Worm (Caenorhabditis elegans): ENCODE results near the gene srxa-10.

The srxa-10 gene

DNA sequence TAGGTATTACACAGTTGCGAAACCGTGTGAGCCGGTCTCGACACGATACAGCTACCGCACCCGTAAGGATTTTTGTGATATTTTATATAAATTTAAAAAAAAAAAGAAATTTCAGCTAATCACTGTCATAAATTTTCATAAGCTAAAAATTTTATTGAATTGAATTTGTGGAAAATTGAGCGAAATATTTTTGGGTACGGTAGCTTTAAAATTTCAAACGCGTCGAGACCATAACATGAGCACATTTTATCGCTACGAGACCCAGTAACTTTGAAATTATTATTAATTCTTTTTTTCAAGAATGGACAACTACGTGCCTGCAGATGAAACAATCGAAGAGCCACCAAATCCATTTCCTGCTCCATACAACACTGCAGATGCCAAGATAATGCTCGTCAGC is 16.8 kb upstream of the srxa-10 start, which contains the start of gene ZK632.14:
Gene ZK632.14, plus strand, starts transcription at position 301 of the 400 bp plus-strand sequence.
- no peak for TF ChIP-seq unc-62 (GFP tag; optimal IDR thresholded peaks at IDR 0.05)

DNA sequence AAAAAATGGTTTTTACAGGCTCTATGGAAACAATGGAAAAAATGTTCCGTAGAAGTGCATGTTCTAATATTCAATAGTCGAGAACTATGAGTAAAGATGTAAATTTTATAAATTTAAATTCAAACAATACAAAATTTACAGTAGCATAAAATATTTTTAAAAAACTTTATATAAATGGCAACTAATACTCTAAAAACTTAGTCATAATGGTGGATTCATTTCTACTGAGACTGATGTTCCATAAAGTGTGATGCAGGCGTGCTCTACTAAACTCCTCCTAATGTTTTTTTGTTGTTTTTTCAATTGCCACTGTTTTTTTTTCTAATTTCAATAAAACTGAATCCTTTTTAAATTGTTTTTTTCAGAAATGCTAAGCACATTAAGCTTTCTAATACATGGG is 11.8 kb upstream of the srxa-10 start, which contains the start of gene gtap-2:
Gene gtap-2, plus strand, starts transcription at position 366 of the 400 bp plus-strand sequence.
- no peak for TF ChIP-seq unc-62 (GFP tag; optimal IDR thresholded peaks at IDR 0.05)

DNA sequence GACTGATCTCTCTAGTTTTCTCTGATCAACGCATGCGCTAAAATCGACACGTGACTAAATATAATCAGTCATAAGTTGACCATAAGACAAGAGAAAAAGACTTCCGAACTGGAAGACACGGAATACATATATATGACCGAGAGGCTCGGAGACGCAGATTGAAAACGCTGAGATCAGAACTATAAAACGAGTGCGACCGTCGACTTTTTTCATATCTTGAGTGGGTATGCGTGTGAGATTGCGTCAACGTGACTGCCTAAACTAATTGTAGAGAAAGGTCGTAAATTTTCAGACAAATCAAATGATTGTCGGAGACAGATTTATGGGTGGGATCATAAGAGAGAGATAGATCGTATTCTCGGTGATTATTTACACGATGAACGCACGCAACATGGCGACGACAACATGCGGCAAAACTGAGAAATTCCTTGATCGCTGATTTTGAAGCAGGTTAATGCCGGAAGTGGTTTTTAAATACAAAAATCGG is 11.3 kb upstream of the srxa-10 start:
- no peak for TF ChIP-seq unc-62 (GFP tag; optimal IDR thresholded peaks at IDR 0.05)

DNA sequence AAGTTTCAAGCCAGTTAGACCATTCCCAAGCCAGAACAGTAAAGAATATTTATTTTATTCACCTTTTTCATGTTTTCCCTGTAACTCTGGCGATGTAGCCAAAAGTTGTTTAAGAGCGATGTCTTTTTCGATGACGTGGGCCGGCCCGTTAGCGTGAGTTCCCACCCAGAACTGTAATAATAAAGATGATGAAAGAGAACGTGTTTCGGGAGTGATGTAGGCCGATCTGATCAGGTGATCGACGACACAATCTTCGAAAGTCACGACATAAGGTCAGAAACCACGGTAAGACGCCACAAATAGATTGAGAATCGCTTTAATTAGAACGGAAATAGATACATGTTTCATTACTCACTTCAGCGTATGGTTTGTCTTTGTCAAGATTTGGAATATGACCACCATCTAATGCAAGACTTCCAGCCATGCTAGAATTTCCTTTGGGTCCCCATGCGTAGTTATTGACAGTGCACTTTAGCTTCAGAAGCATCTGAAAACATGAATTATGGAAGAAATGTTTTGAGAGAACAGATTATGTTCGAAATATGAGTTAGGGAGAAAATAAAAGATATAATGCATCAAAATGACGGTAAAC is 10.7 kb upstream of the srxa-10 start, which contains the start of gene ZK632.4:
Gene ZK632.4, minus strand, starts transcription at position 487 of the 592 bp plus-strand sequence.
- no peak for TF ChIP-seq unc-62 (GFP tag; optimal IDR thresholded peaks at IDR 0.05)

DNA sequence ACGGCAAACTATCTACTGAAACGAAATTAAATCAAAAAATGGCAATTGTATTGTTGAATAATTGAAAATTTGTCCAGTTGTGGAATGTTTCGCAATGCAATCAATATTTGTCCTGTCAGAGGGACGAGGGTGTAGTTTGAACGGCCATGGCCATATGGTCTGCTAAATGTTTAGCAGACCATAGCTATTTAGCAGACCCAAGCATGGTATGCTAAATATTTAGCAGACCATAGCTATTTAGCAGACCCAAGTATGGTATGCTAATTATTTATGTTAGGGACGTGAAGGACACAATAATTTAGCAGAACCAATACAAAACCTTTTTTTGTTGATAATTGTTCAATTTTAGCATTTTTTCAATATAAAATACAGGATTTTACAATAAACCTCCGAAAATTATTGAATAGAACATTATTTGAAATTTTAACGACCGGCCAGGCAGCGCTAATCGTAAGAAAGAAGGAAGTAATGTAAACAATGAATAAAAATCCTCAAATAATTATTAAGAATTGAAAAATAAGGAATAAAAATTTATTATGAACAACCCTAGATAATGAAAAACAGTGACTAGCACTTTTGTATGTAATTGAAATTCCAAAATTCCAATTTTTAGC is 8.8 kb upstream of the srxa-10 start, which contains the start of gene riok-3:
Gene riok-3, minus strand, starts transcription at position 15 of the 614 bp plus-strand sequence.
- no peak for TF ChIP-seq unc-62 (GFP tag; optimal IDR thresholded peaks at IDR 0.05)

- TF ChIP-seq unc-62 (GFP tag; optimal IDR thresholded peaks at IDR 0.05): no peak
These were observed 5.7 kb upstream of the srxa-10 start for ce11 chrIII:9802045-9802444.

- no peak for TF ChIP-seq unc-62 (GFP tag; optimal IDR thresholded peaks at IDR 0.05)
These were observed 2.3 kb upstream of the srxa-10 start, which contains the start of gene ZK632.2 for ce11 chrIII:9798478-9799157. Gene ZK632.2, plus strand, starts transcription at chrIII:9799107.

DNA sequence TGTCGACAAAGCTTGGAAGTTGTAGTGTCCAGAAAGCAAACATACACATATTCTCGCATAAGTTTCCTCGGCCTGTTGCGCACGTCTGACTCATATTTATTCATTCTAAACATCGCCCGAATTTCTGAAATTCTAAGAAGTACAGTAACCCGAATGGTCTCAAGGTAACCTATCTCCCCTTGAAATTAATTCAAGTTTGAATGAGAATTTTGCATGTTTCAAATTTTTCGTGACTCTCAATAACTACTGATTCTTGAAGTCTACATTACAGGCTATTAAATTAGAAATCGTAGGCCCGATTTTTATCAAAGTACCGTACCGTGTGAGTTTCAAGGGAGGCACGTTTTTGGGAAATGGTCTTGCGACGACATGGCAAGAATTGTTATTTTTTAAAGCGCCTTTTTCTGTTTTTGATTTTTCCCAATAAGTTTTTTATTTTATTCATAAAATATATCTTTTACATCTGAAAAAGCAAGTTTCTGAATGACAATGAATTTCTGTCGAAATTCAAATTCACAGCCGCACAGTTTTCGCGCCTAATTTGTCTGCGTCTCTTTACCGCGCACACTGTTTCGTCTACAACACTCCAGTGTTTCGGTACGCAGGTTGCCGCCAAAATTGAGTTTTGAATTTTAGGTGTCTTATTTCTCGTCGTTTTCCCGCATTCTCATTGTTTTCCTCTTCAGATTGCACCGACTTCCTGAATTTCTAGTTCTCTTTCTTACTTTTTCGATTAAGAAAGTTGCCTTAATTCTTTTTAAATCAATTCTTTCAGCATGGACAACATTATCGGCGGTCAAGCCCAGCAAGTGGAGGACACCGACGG is 2.5 kb downstream of the srxa-10 start, which contains the start of the genes R10E11.9 and mcm-6:
Gene R10E11.9, minus strand, starts transcription at position 51 of the 826 bp plus-strand sequence.
Gene mcm-6, plus strand, starts transcription at position 776 of the 826 bp plus-strand sequence.
- TF ChIP-seq unc-62 (GFP tag; optimal IDR thresholded peaks at IDR 0.05): no peak

ce11 chrIII:9789607-9790073 is 6.7 kb downstream of the srxa-10 start, which contains the start of gene R10E11.5:
Gene R10E11.5, minus strand, starts transcription at chrIII:9789657.
- TF ChIP-seq unc-62 (GFP tag; optimal IDR thresholded peaks at IDR 0.05): no peak

ce11 chrIII:9789083-9789482 is 7.3 kb downstream of the srxa-10 start:
- no peak for TF ChIP-seq unc-62 (GFP tag; optimal IDR thresholded peaks at IDR 0.05)

DNA sequence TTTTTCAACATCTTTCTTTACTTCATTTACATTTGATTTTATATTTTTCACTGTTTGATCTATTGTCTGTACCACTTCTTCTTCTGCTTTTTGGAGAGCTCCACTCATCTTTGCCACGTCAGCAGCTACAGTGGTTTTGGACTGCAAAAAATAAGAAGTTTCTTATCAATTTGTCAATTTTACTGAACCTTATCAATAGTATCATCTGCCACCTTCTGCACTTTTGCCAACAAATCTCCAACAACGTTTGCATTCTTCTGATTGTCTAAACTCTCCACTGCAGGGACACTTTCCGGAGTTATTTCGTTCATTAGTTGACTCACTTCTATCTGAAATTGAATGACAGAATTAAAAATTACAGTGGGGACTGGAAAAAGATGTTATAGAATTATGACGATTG is 9.6 kb downstream of the srxa-10 start:
- no peak for TF ChIP-seq unc-62 (GFP tag; optimal IDR thresholded peaks at IDR 0.05)

- TF ChIP-seq unc-62 (GFP tag; optimal IDR thresholded peaks at IDR 0.05): no peak
These were observed 13.2 kb downstream of the srxa-10 start for ce11 chrIII:9783133-9783590.

DNA sequence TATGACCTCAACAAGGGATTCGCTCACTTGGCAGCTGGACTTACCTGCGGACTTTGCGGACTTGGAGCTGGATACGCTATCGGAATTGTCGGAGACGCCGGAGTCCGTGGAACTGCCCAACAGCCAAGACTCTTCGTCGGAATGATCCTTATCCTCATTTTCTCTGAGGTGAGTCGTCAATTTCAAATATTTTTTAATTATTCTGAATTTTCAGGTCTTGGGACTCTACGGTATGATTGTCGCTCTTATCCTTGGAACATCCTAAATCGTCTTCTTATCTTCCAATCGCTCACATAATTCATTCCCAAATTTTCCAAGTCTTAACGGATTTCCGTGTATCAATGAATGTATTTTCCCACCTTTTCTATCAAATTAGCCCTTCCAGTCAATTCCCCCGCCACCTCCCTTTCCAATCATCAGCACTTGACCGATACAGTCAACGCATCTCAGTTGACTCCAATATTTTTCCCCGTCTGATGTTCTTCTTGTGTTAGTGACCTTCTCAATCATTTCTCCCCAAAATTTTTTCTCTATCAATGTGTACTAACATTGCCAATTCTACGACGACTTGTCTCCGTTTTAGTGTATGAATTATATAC is 13.8 kb downstream of the srxa-10 start, which contains the start of gene R10E11.6:
Gene R10E11.6, plus strand, starts transcription at position 524 of the 599 bp plus-strand sequence.
- no peak for TF ChIP-seq unc-62 (GFP tag; optimal IDR thresholded peaks at IDR 0.05)

ce11 chrIII:9782011-9782436 is 14.3 kb downstream of the srxa-10 start, which contains the start of gene vha-2:
Gene vha-2, plus strand, starts transcription at chrIII:9782164.
- no peak for TF ChIP-seq unc-62 (GFP tag; optimal IDR thresholded peaks at IDR 0.05)

All from whole organism, dauer.